Fruit fly (Drosophila melanogaster): ENCODE measurements around the gene CG4849.

Gene CG4849

dm6 chr3R:27922673-27923175 lies 40.5 kb upstream of the CG4849 start, which contains the start of gene RpL4 (continued):
- TF ChIP-seq salm (tag; optimal IDR thresholded peaks at IDR 0.05) (peak; percentile 76), pho (GFP tag; optimal IDR thresholded peaks at IDR 0.05) (peak; percentile 77), Aef1 (GFP tag; IDR thresholded peaks at IDR 0.05) (0 out of 3 replicates have a peak, but pooled peaks have one; percentile 21), CG13624 (GFP tag; optimal IDR thresholded peaks at IDR 0.05) (peak; percentile 86), stwl (tag; optimal IDR thresholded peaks at IDR 0.05) (peak; percentile 69), CG5953 (GFP tag; IDR thresholded peaks at IDR 0.05) (peak; percentile 88), CG18599 (GFP tag; optimal IDR thresholded peaks at IDR 0.05) (peak; percentile 81), tgo (GFP tag; IDR thresholded peaks at IDR 0.05) (peak; percentile 67), Hsf (GFP tag; optimal IDR thresholded peaks at IDR 0.05) (peak; percentile 80), CG7745 (tag; optimal IDR thresholded peaks at IDR 0.05) (peak; percentile 31), Hmr (GFP tag; optimal IDR thresholded peaks at IDR 0.05) (peak; percentile 94), sob (GFP tag; IDR thresholded peaks at IDR 0.05) (peak; percentile 81), Dip3 (GFP tag; optimal IDR thresholded peaks at IDR 0.05) (peak; percentile 60), Taf1 (GFP tag; IDR thresholded peaks at IDR 0.05) (0 out of 2 replicates have a peak, but pooled peaks have one; percentile 26), nom (GFP tag; optimal IDR thresholded peaks at IDR 0.05) (peak; percentile 90), fru (optimal IDR thresholded peaks at IDR 0.05) (no peak), Nf-YA (GFP tag; IDR thresholded peaks at IDR 0.05) (peak; percentile 44; the same call in 1 of the 2 replicates), TFAM (GFP tag; optimal IDR thresholded peaks at IDR 0.05) (peak; percentile 31), CG14441 (GFP tag; IDR thresholded peaks at IDR 0.05) (peak; percentile 60), Mes4 (GFP tag; optimal IDR thresholded peaks at IDR 0.05) (peak; percentile 93), ac (GFP tag; optimal IDR thresholded peaks at IDR 0.05) (peak; percentile 84), zfh2 (GFP tag; optimal IDR thresholded peaks at IDR 0.05) (peak; percentile 44), ATbp (GFP tag; optimal IDR thresholded peaks at IDR 0.05) (peak; percentile 84), gfzf (GFP tag; optimal IDR thresholded peaks at IDR 0.05) (peak; percentile 4), wek (GFP tag; optimal IDR thresholded peaks at IDR 0.05) (peak; percentile 87), btn (GFP tag; optimal IDR thresholded peaks at IDR 0.05) (peak; percentile 77), CG10267 (tag; optimal IDR thresholded peaks at IDR 0.05) (peak; percentile 90), Ptx1 (GFP tag; IDR thresholded peaks at IDR 0.05) (peak; percentile 71), CG12942 (GFP tag; optimal IDR thresholded peaks at IDR 0.05) (peak; percentile 26), slbo (GFP tag; IDR thresholded peaks at IDR 0.05) (peak; percentile 75), Opbp (GFP tag; IDR thresholded peaks at IDR 0.05; ENCODE audit: partially characterized antibody) (0 out of 3 replicates have a peak, but pooled peaks have one; percentile 31), CG11456 (GFP tag; IDR thresholded peaks at IDR 0.05) (peak; percentile 90), CG1647 (GFP tag; optimal IDR thresholded peaks at IDR 0.05) (peak; percentile 59), grau (tag; optimal IDR thresholded peaks at IDR 0.05) (peak; percentile 64), Nf-YB (GFP tag; optimal IDR thresholded peaks at IDR 0.05) (peak; percentile 73), hb (GFP tag; IDR thresholded peaks at IDR 0.05; ENCODE audit: partially characterized antibody) (no peak), Dek (tag; optimal IDR thresholded peaks at IDR 0.05) (peak; percentile 53), CG15011 (GFP tag; optimal IDR thresholded peaks at IDR 0.05) (no peak), MESR4 (GFP tag; optimal IDR thresholded peaks at IDR 0.05) (peak; percentile 99), usp (GFP tag; optimal IDR thresholded peaks at IDR 0.05) (no peak), CG17361 (GFP tag; IDR thresholded peaks at IDR 0.05) (peak; percentile 83), Bteb2 (GFP tag; optimal IDR thresholded peaks at IDR 0.05) (peak; percentile 72), kah (GFP tag; optimal IDR thresholded peaks at IDR 0.05) (peak; percentile 75), tll (GFP tag; optimal IDR thresholded peaks at IDR 0.05) (no peak), fd102C (GFP tag; optimal IDR thresholded peaks at IDR 0.05) (peak; percentile 84), Dp (GFP tag; optimal IDR thresholded peaks at IDR 0.05) (peak; percentile 12), CG9932 (GFP tag; IDR thresholded peaks at IDR 0.05) (peak; percentile 65), CG3281 (GFP tag; optimal IDR thresholded peaks at IDR 0.05) (peak; percentile 90), CG6683 (GFP tag; optimal IDR thresholded peaks at IDR 0.05) (peak; percentile 69), nerfin-2 (GFP tag; IDR thresholded peaks at IDR 0.05; ENCODE audit: partially characterized antibody) (no peak)
